Fruit fly (Drosophila melanogaster) whole organism, wandering third instar larva: ENCODE results near the gene CG3982.
A peak's percentile ranks its signal among the peaks of the same experiment; 100 is the strongest.

ENCODE experiments used
- CG9705 ChIP-seq: fragments of 200-800 bp; sonication (Bioruptor generic); optimal IDR thresholded peaks from 2 replicates; lab custom pipeline; 2018; ENCODE audit warnings: missing biosample characterization, mild to moderate bottlenecking, missing genetic modification characterization
- br ChIP-seq: fragments of 200-800 bp; sonication (Bioruptor generic); optimal IDR thresholded peaks from 2 replicates; lab custom pipeline; 2016; ENCODE audit warnings: missing biosample characterization, missing genetic modification characterization
- lola ChIP-seq: fragments of >200 bp; optimal IDR thresholded peaks from 2 replicates; lab custom pipeline; 2017; ENCODE audit warnings: missing biosample characterization, missing genetic modification characterization
- psq ChIP-seq: fragments of 200-800 bp; sonication (Bioruptor generic); optimal IDR thresholded peaks from 3 replicates; lab custom pipeline; 2017; ENCODE audit warnings: missing biosample characterization, mild to moderate bottlenecking, missing genetic modification characterization, moderate library complexity

DNA sequence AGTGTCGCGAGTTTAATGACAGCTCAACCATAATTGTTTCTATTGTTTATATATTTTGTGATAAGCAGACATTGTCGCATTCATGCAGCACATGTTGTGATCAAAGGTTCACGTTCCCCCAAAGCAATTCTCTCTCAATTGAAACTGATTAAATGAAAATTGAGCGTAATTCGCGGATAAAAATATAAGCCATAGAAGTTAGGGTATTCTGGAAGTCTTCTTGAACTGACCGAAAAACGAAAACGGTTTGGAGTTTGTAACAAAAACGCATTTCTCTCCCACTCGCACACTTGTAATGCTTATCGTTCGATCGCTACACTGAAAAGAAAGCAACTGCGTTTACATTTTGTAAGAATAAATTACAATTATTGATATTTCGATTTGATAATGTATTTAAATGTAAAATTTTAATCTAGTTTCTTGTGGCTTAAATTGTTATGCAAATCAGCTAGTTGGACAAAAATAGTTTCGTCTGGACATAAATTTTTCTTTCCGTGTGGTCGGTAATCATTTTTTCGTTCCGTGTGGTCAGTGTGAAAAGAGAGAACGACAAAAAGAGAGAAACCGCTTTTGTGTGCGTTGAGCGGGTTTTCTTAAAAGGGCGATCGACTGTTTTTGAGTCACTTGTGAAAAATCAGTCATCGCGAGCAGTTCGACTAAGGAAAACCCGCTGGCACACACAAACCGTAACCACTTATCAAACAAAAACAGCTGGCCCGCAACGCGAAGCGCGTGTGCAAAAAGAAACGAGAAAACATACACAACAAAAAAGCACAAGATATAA lies 5.6 kb upstream of the CG3982 start, which contains the start of gene aay:
- TF ChIP-seq psq (peak; percentile 97), lola (GFP tag; lab: Kevin White, UChicago) (no peak), CG9705 (GFP tag; lab: Kevin White, UChicago) (peak; percentile 95), br (GFP tag; lab: Kevin White, UChicago) (peak; percentile 99)
